Fruit fly (Drosophila melanogaster) whole organism, prepupa: ENCODE measurements around the gene btn.

Experiments
- CG1621 ChIP-seq: fragments of 200-800 bp; sonication (Bioruptor generic); optimal IDR thresholded peaks from 3 replicates; lab custom pipeline; 2018; ENCODE audit warnings: missing biosample characterization, mild to moderate bottlenecking, missing genetic modification characterization
- acj6 ChIP-seq: fragments of 200-800 bp; sonication (Bioruptor generic); optimal IDR thresholded peaks from 3 replicates; lab custom pipeline; 2016; ENCODE audit warnings: missing biosample characterization, missing genetic modification characterization

- TF ChIP-seq acj6 (GFP tag; lab: Kevin White, UChicago): no peak
- no peak for TF ChIP-seq CG1621 (tag; lab: Kevin White, UChicago)
These were observed 39.9 kb upstream of the btn start for dm6 chr3R:22626334-22626688.
